Worm (Caenorhabditis elegans) whole organism, L1 larva: ENCODE results near the gene ari-2.

Source experiments
- C34B4.2 ChIP-seq: sonication (generic microtip); optimal IDR thresholded peaks from 2 replicates; lab custom pipeline; 2017; ENCODE audit warnings: mild to moderate bottlenecking, missing genetic modification characterization, missing compliant biosample characterization
- alr-1 ChIP-seq: fragments of 200-800 bp; sonication (Bioruptor generic); optimal IDR thresholded peaks from 2 replicates; lab custom pipeline; 2018; ENCODE audit warnings: borderline replicate concordance, mild to moderate bottlenecking, missing genetic modification characterization, missing compliant biosample characterization
- ama-1 ChIP-seq: fragments of 150-350 bp; optimal IDR thresholded peaks from 2 replicates; lab custom pipeline; 2014
- ceh-82 ChIP-seq, 3 experiments: fragments of 150-350 bp in 1 of 3; sonication (generic microtip) in 2 of 3; optimal IDR thresholded peaks; 2 replicates each; lab custom pipeline; 2014 to 2017; ENCODE audit warnings: missing biosample characterization in 3 of 3, missing genetic modification characterization in 3 of 3
- ceh-90 ChIP-seq: sonication (generic microtip); optimal IDR thresholded peaks from 2 replicates; lab custom pipeline; 2016; ENCODE audit warnings: missing genetic modification characterization, missing compliant biosample characterization
- dpl-1 ChIP-seq, 3 experiments: fragments of 150-350 bp in 2 of 3; sonication (generic microtip) in 1 of 3; optimal IDR thresholded peaks; 2 replicates each; lab custom pipeline; 2014 to 2017; ENCODE audit warnings: missing biosample characterization in 3 of 3, missing genetic modification characterization in 3 of 3, missing genetic modification reagents in 3 of 3
- efl-1 ChIP-seq, 4 experiments: fragments of 150-350 bp; optimal IDR thresholded peaks in 3 of 4; peaks in 1 of 4; 1 replicate in 1 of 4; 2 replicates in 3 of 4; lab custom pipeline; 2014; ENCODE audit warnings: missing biosample characterization in 2 of 4, missing genetic modification characterization in 2 of 4, missing genetic modification reagents in 2 of 4
- efl-3 ChIP-seq: fragments of 200-800 bp; sonication (Bioruptor generic); optimal IDR thresholded peaks from 2 replicates; lab custom pipeline; 2018; ENCODE audit warnings: mild to moderate bottlenecking, missing genetic modification characterization, missing compliant biosample characterization
- egl-13 ChIP-seq: sonication (generic microtip); optimal IDR thresholded peaks from 2 replicates; lab custom pipeline; 2016; ENCODE audit warnings: missing genotype, missing genetic modification reagents, missing genetic modification characterization, missing compliant biosample characterization
- egl-27 ChIP-seq, 2 experiments: fragments of 150-350 bp in 1 of 2; sonication (generic microtip); optimal IDR thresholded peaks; 3 replicates each; lab custom pipeline; 2017 to 2018; ENCODE audit warnings: missing biosample characterization in 2 of 2, missing genetic modification characterization in 2 of 2, missing genetic modification reagents in 2 of 2
- elt-2 ChIP-seq: sonication (generic microtip); optimal IDR thresholded peaks from 2 replicates; lab custom pipeline; 2016; ENCODE audit warnings: missing genetic modification characterization, mild to moderate bottlenecking, inconsistent platforms, missing compliant biosample characterization, missing genetic modification reagents
- fkh-10 ChIP-seq: sonication (generic microtip); optimal IDR thresholded peaks from 2 replicates; lab custom pipeline; 2017; ENCODE audit warnings: missing biosample characterization, missing genetic modification reagents, missing genetic modification characterization
- fos-1 ChIP-seq: fragments of 150-350 bp; optimal IDR thresholded peaks from 2 replicates; lab custom pipeline; 2014; ENCODE audit warnings: missing biosample characterization, missing genetic modification characterization
- hlh-17 ChIP-seq: fragments of 200-800 bp; sonication (Bioruptor generic); optimal IDR thresholded peaks from 2 replicates; lab custom pipeline; 2018; ENCODE audit warnings: missing genetic modification characterization, mild to moderate bottlenecking, missing compliant biosample characterization, moderate library complexity, borderline replicate concordance
- jun-1 ChIP-seq: fragments of 150-350 bp; optimal IDR thresholded peaks from 2 replicates; lab custom pipeline; 2014; ENCODE audit warnings: missing biosample characterization, missing genetic modification reagents, missing genetic modification characterization
- lin-14 ChIP-seq: fragments of 200-800 bp; sonication (Bioruptor generic); optimal IDR thresholded peaks from 2 replicates; lab custom pipeline; 2018; ENCODE audit warnings: mild to moderate bottlenecking, missing genetic modification characterization, moderate library complexity, missing compliant biosample characterization
- lsy-2 ChIP-seq, 2 experiments: fragments of 150-350 bp; optimal IDR thresholded peaks; 2 replicates each; lab custom pipeline; 2014; ENCODE audit warnings: missing biosample characterization in 2 of 2, missing genetic modification characterization in 2 of 2
- mab-9 ChIP-seq: fragments of 200-800 bp; sonication (Bioruptor generic); IDR thresholded peaks from 2 replicates; pipeline ENCODE4 v1.3.6; 2022; ENCODE audit warnings: missing genetic modification reagents, missing genetic modification characterization, missing compliant biosample characterization
- mdl-1 ChIP-seq, 2 experiments: fragments of 150-350 bp; optimal IDR thresholded peaks; 2 replicates each; lab custom pipeline; 2014 to 2017; ENCODE audit warnings: missing biosample characterization in 2 of 2, missing genetic modification characterization in 2 of 2, inconsistent platforms in 1 of 2
- mef-2 ChIP-seq: fragments of 150-350 bp; optimal IDR thresholded peaks from 2 replicates; lab custom pipeline; 2014; ENCODE audit warnings: missing biosample characterization, missing genetic modification characterization
- nhr-11 ChIP-seq: fragments of 150-350 bp; optimal IDR thresholded peaks from 2 replicates; lab custom pipeline; 2014; ENCODE audit warnings: missing biosample characterization, missing genetic modification characterization
- nhr-19 ChIP-seq: fragments of 200-800 bp; sonication (Bioruptor generic); conservative IDR thresholded peaks from 2 replicates; pipeline ENCODE4 v1.3.6; 2022; ENCODE audit warnings: missing genetic modification characterization, missing compliant biosample characterization
- nhr-20 ChIP-seq: sonication (generic microtip); optimal IDR thresholded peaks from 2 replicates; lab custom pipeline; 2016; ENCODE audit warnings: mild to moderate bottlenecking, missing genetic modification characterization, missing compliant biosample characterization
- nhr-28 ChIP-seq: fragments of 150-350 bp; optimal IDR thresholded peaks from 2 replicates; lab custom pipeline; 2014; ENCODE audit warnings: missing biosample characterization, missing genetic modification characterization
- nhr-47 ChIP-seq: sonication (generic microtip); optimal IDR thresholded peaks from 2 replicates; lab custom pipeline; 2016; ENCODE audit warnings: mild to moderate bottlenecking, missing genetic modification characterization, moderate library complexity, missing compliant biosample characterization
- nhr-71 ChIP-seq: sonication (generic microtip); optimal IDR thresholded peaks from 2 replicates; lab custom pipeline; 2016; ENCODE audit warnings: mild to moderate bottlenecking, missing genetic modification characterization, moderate library complexity, missing compliant biosample characterization
- nhr-76 ChIP-seq: sonication (generic microtip); optimal IDR thresholded peaks from 2 replicates; lab custom pipeline; 2017; ENCODE audit warnings: missing biosample characterization, missing genetic modification characterization
- nhr-77 ChIP-seq: fragments of 150-350 bp; optimal IDR thresholded peaks from 2 replicates; lab custom pipeline; 2014; ENCODE audit warnings: missing biosample characterization, missing genetic modification characterization
- nhr-84 ChIP-seq: sonication (generic microtip); optimal IDR thresholded peaks from 2 replicates; lab custom pipeline; 2017; ENCODE audit warnings: missing biosample characterization, missing genetic modification characterization
- nhr-85 ChIP-seq: sonication (generic microtip); peaks from one replicate; lab custom pipeline; 2016; ENCODE audit warnings: missing genetic modification characterization, inconsistent platforms, missing compliant biosample characterization
- pag-3 ChIP-seq: sonication (generic microtip); optimal IDR thresholded peaks from 2 replicates; lab custom pipeline; 2017; ENCODE audit warnings: missing genetic modification characterization, mild to moderate bottlenecking, missing compliant biosample characterization, antibody characterized with exemption, borderline replicate concordance; ENCODE audit not compliant: insufficient read depth
- pax-3 ChIP-seq: fragments of 200-800 bp; sonication (Bioruptor generic); optimal IDR thresholded peaks from 2 replicates; lab custom pipeline; 2018; ENCODE audit warnings: mild to moderate bottlenecking, missing genetic modification characterization, moderate library complexity, missing compliant biosample characterization
- pqm-1 ChIP-seq: sonication (generic microtip); optimal IDR thresholded peaks from 3 replicates; lab custom pipeline; 2017; ENCODE audit warnings: missing biosample characterization, missing genetic modification characterization
- skn-1 ChIP-seq: fragments of 150-350 bp; optimal IDR thresholded peaks from 2 replicates; lab custom pipeline; 2014; ENCODE audit warnings: missing biosample characterization, missing genetic modification characterization
- snpc-4 ChIP-seq: fragments of 150-350 bp; optimal IDR thresholded peaks from 2 replicates; lab custom pipeline; 2014; ENCODE audit warnings: missing biosample characterization, missing genetic modification characterization
- snu-23 ChIP-seq: sonication (generic microtip); optimal IDR thresholded peaks from 2 replicates; lab custom pipeline; 2016; ENCODE audit warnings: missing genetic modification characterization, missing compliant biosample characterization
- sox-4 ChIP-seq: sonication (generic microtip); optimal IDR thresholded peaks from 2 replicates; lab custom pipeline; 2016; ENCODE audit warnings: missing genetic modification characterization, missing compliant biosample characterization
- sup-37 ChIP-seq: fragments of 200-800 bp; sonication (Bioruptor generic); optimal IDR thresholded peaks from 2 replicates; lab custom pipeline; 2018; ENCODE audit warnings: mild to moderate bottlenecking, missing genetic modification characterization, missing compliant biosample characterization
- tbx-2 ChIP-seq: sonication (generic microtip); optimal IDR thresholded peaks from 2 replicates; lab custom pipeline; 2016; ENCODE audit warnings: missing genetic modification characterization, missing compliant biosample characterization
- unc-130 ChIP-seq: fragments of 150-350 bp; optimal IDR thresholded peaks from 2 replicates; lab custom pipeline; 2017; ENCODE audit warnings: missing biosample characterization, missing genetic modification characterization, inconsistent platforms
- unc-62 ChIP-seq: fragments of 150-350 bp; optimal IDR thresholded peaks from 2 replicates; lab custom pipeline; 2014; ENCODE audit warnings: missing biosample characterization, missing genetic modification reagents, missing genetic modification characterization
- unc-98 ChIP-seq: fragments of 200-800 bp; sonication (Bioruptor generic); IDR thresholded peaks from 2 replicates; pipeline ENCODE4 v1.3.6; 2022; ENCODE audit warnings: missing genetic modification characterization, missing compliant biosample characterization
- zip-4 ChIP-seq: fragments of 200-800 bp; sonication (Bioruptor generic); optimal IDR thresholded peaks from 2 replicates; lab custom pipeline; 2018; ENCODE audit warnings: mild to moderate bottlenecking, missing genetic modification characterization, moderate library complexity, missing compliant biosample characterization
- ztf-4 ChIP-seq: fragments of 150-350 bp; optimal IDR thresholded peaks from 2 replicates; lab custom pipeline; 2014; ENCODE audit warnings: missing biosample characterization, missing genetic modification characterization

ari-2 gene

DNA sequence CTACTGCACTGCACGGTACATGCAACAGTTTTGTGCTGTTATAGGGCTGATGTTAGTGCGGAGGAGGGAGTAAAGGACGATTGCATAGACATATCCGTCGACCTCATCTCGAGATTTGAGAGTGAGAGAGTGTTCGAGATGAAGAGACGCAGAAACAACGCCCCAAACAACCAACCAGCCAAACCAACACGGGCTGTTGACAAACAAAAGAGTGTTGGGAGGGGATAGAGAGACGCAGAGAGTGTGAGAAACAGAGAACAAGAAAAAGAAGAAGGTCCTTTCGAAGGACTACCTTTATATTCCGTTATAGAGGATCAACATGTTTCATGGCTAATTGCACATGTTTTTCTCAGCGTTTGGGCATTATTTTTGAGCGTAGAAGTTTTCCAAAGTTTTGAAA, 49.4 kb downstream of the ari-2 start (continued):
- TF ChIP-seq efl-1 (optimal IDR thresholded peaks at IDR 0.05; lab: Kevin White, UChicago) (peak; percentile 29 to 31), efl-1 (GFP tag; optimal IDR thresholded peaks at IDR 0.05 in 1 of 2; lab: Kevin White, UChicago) (peak in 1 of 2 experiments; percentile 87), ztf-4 (tag; lab: Kevin White, UChicago) (peak; percentile 68), unc-62 (GFP tag; lab: Kevin White, UChicago) (no peak), ceh-90 (tag; lab: Kevin White, UChicago) (no peak), ceh-82 (tag; optimal IDR thresholded peaks at IDR 0.05; lab: Kevin White, UChicago) (peak; percentile 20 to 29 (median 21)), nhr-85 (tag; lab: Kevin White, UChicago) (peak; percentile 78)
- TF ChIP-seq, all 84 proteins: peak for 21

- TF ChIP-seq elt-2 (tag; lab: Kevin White, UChicago) (no peak), snpc-4 (tag; lab: Kevin White, UChicago) (peak; percentile 72)
Measured at ce11 chrIV:5602415-5602814, 51.5 kb downstream of the ari-2 start.

- TF ChIP-seq lsy-2 (tag; optimal IDR thresholded peaks at IDR 0.05; lab: Kevin White, UChicago) (peak in 1 of 2 experiments; percentile 11), snu-23 (GFP tag; lab: Kevin White, UChicago) (no peak), nhr-84 (tag; lab: Kevin White, UChicago) (no peak), zip-4 (GFP tag; lab: Kevin White, UChicago) (no peak), unc-130 (tag; lab: Kevin White, UChicago) (no peak), lin-14 (GFP tag; lab: Kevin White, UChicago) (peak; percentile 49), unc-62 (GFP tag; lab: Kevin White, UChicago) (no peak), jun-1 (tag; lab: Kevin White, UChicago) (peak; percentile 7), mab-9 (GFP tag; lab: Robert Waterston, UW) (0 out of 2 replicates have a peak, but pooled peaks have one; percentile 42), pqm-1 (tag; lab: Kevin White, UChicago) (no peak), nhr-77 (tag; lab: Kevin White, UChicago) (peak; percentile 43), nhr-28 (tag; lab: Kevin White, UChicago) (no peak), nhr-20 (tag; lab: Kevin White, UChicago) (no peak), skn-1 (no peak), pax-3 (tag; lab: Kevin White, UChicago) (no peak), sox-4 (tag; lab: Kevin White, UChicago) (no peak), nhr-71 (peak; percentile 40), nhr-76 (tag; lab: Kevin White, UChicago) (no peak), fkh-10 (no peak), unc-98 (GFP tag; lab: Robert Waterston, UW) (no peak), tbx-2 (peak; percentile 35)
- TF ChIP-seq, all 84 proteins: peak for 7
Measured at ce11 chrIV:5603321-5603720, 52.4 kb downstream of the ari-2 start.

DNA sequence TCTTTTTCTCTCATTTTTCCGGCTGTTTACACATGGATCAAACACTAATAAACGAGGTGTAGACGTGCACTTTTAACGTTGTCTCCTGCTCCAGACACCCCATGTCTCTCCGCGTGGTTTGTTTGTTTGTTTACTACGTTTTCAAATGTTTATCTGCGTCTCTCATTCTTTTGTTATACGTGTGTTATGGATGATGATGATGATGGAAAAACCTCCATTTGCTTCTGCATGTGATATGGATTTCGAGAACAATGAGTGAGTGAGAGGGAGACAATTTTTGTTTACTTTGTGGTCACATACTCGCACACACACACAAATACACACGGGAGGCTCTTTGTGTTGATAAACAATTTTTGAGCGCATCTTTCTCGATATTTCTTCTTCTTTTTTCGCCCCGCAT, 53.5 kb downstream of the ari-2 start:
- TF ChIP-seq nhr-11: peak; percentile 55
- TF ChIP-seq nhr-19: peak; percentile 52
- TF ChIP-seq nhr-47 (tag; lab: Kevin White, UChicago): peak; percentile 79
- TF ChIP-seq egl-27 (tag; optimal IDR thresholded peaks at IDR 0.05; lab: Kevin White, UChicago): peak in 1 of 2 experiments; percentile 23
- TF ChIP-seq ceh-82 (tag; optimal IDR thresholded peaks at IDR 0.05; lab: Kevin White, UChicago): peak in 1 of 3 experiments; percentile 29
- TF ChIP-seq fkh-10: peak; percentile 26
- TF ChIP-seq sup-37: peak; percentile 32
- TF ChIP-seq unc-62 (GFP tag; lab: Kevin White, UChicago): no peak
- TF ChIP-seq mab-9 (GFP tag; lab: Robert Waterston, UW): peak; percentile 33; the same call in 1 of the 2 replicates
- TF ChIP-seq pag-3 (tag; lab: Kevin White, UChicago): no peak
- peak; percentile 52 for TF ChIP-seq snu-23 (GFP tag; lab: Kevin White, UChicago)
- TF ChIP-seq mdl-1 (tag; optimal IDR thresholded peaks at IDR 0.05; lab: Kevin White, UChicago): peak in 1 of 2 experiments; percentile 73
- TF ChIP-seq ama-1 (lab: Kevin White, UChicago): no peak
- TF ChIP-seq hlh-17: no peak
- TF ChIP-seq efl-3: no peak
- TF ChIP-seq nhr-77 (tag; lab: Kevin White, UChicago): peak; percentile 38
- TF ChIP-seq fos-1: peak; percentile 41
- TF ChIP-seq lin-14 (GFP tag; lab: Kevin White, UChicago): peak; percentile 93
- peak; percentile 60 for TF ChIP-seq mef-2 (tag; lab: Kevin White, UChicago)
- TF ChIP-seq snpc-4 (tag; lab: Kevin White, UChicago): peak; percentile 51
- TF ChIP-seq alr-1 (tag; lab: Kevin White, UChicago): no peak
- peak; percentile 73 for TF ChIP-seq egl-13 (tag; lab: Kevin White, UChicago)
- peak in 2 of 3 experiments; percentile 16 to 27 for TF ChIP-seq dpl-1 (GFP tag; optimal IDR thresholded peaks at IDR 0.05; lab: Kevin White, UChicago)
- peak; percentile 30 to 45 for TF ChIP-seq efl-1 (optimal IDR thresholded peaks at IDR 0.05; lab: Kevin White, UChicago)
- peak in 1 of 2 experiments; percentile 20 for TF ChIP-seq efl-1 (GFP tag; optimal IDR thresholded peaks at IDR 0.05 in 1 of 2; lab: Kevin White, UChicago)
- no peak for TF ChIP-seq C34B4.2
- no peak for TF ChIP-seq ceh-90 (tag; lab: Kevin White, UChicago)
- TF ChIP-seq nhr-20 (tag; lab: Kevin White, UChicago): peak; percentile 77
